Worm (Caenorhabditis elegans) whole organism, L2 larva: Measurements from ENCODE around the gene elt-3.

ENCODE experiments used
- R02D3.7 ChIP-seq: fragments of 150-350 bp; optimal IDR thresholded peaks from 2 replicates; lab custom pipeline; 2014; ENCODE audit warnings: missing biosample characterization, missing genetic modification characterization
- ama-1 ChIP-seq: fragments of 150-350 bp; optimal IDR thresholded peaks from 2 replicates; lab custom pipeline; 2018; ENCODE audit warnings: inconsistent platforms
- ceh-82 ChIP-seq: fragments of 150-350 bp; optimal IDR thresholded peaks from 2 replicates; lab custom pipeline; 2014; ENCODE audit warnings: missing biosample characterization, missing genetic modification characterization
- crh-2 ChIP-seq: sonication (generic microtip); optimal IDR thresholded peaks from 2 replicates; lab custom pipeline; 2017; ENCODE audit warnings: missing biosample characterization, missing genetic modification characterization
- dmd-4 ChIP-seq: sonication (generic microtip); optimal IDR thresholded peaks from 2 replicates; lab custom pipeline; 2017; ENCODE audit warnings: missing biosample characterization, missing genetic modification characterization
- elt-1 ChIP-seq: fragments of 150-350 bp; optimal IDR thresholded peaks from 2 replicates; lab custom pipeline; 2014; ENCODE audit warnings: missing biosample characterization, missing genetic modification characterization
- fos-1 ChIP-seq: fragments of 150-350 bp; optimal IDR thresholded peaks from 2 replicates; lab custom pipeline; 2014; ENCODE audit warnings: missing biosample characterization, missing genetic modification characterization
- lin-13 ChIP-seq: fragments of 150-350 bp; optimal IDR thresholded peaks from 2 replicates; lab custom pipeline; 2014; ENCODE audit warnings: missing biosample characterization, missing genetic modification reagents, missing genetic modification characterization
- mab-5 ChIP-seq: fragments of 150-350 bp; optimal IDR thresholded peaks from 2 replicates; lab custom pipeline; 2014; ENCODE audit warnings: missing biosample characterization, missing genetic modification characterization
- nhr-23 ChIP-seq: fragments of 150-350 bp; optimal IDR thresholded peaks from 2 replicates; lab custom pipeline; 2014; ENCODE audit warnings: missing biosample characterization, missing genetic modification reagents, missing genetic modification characterization
- peb-1 ChIP-seq: fragments of 150-350 bp; optimal IDR thresholded peaks from 2 replicates; lab custom pipeline; 2014; ENCODE audit warnings: missing biosample characterization, missing genetic modification characterization
- ztf-11 ChIP-seq: sonication (generic microtip); optimal IDR thresholded peaks from 2 replicates; lab custom pipeline; 2017; ENCODE audit warnings: missing biosample characterization, missing genetic modification characterization
- ztf-4 ChIP-seq: fragments of 150-350 bp; optimal IDR thresholded peaks from 2 replicates; lab custom pipeline; 2014; ENCODE audit warnings: missing biosample characterization, missing genetic modification characterization

ce11 chrX:13945090-13945489, 10.4 kb downstream of the elt-3 start:
- TF ChIP-seq ztf-4 (no peak), ztf-11 (no peak), lin-13 (no peak), peb-1 (tag; lab: Kevin White, UChicago) (no peak), ama-1 (lab: Kevin White, UChicago) (no peak), nhr-23 (tag; lab: Kevin White, UChicago) (no peak), ceh-82 (tag; lab: Kevin White, UChicago) (no peak), mab-5 (tag; lab: Kevin White, UChicago) (no peak), elt-1 (no peak), crh-2 (no peak), fos-1 (no peak), R02D3.7 (tag; lab: Kevin White, UChicago) (no peak), dmd-4 (tag; lab: Kevin White, UChicago) (no peak)
